Fruit fly (Drosophila melanogaster): ENCODE results near the gene TRAM.

- TF ChIP-seq pan (optimal IDR thresholded peaks at IDR 0.05), result no peak
- TF ChIP-seq usp (GFP tag; optimal IDR thresholded peaks at IDR 0.05), result no peak
Observed at dm6 chrX:966818-967217, 31.8 kb downstream of the TRAM start.
